Worm (Caenorhabditis elegans) whole organism, L3 larva: ENCODE data around the gene H25K10.1.
A peak's percentile ranks its signal among the peaks of the same experiment; 100 is the strongest.

ENCODE experiments used
- R02D3.7 ChIP-seq: fragments of 150-350 bp; optimal IDR thresholded peaks from 2 replicates; lab custom pipeline; 2014; ENCODE audit warnings: missing biosample characterization, missing genetic modification characterization
- ama-1 ChIP-seq: fragments of 150-350 bp; optimal IDR thresholded peaks from 2 replicates; lab custom pipeline; 2018
- ceh-82 ChIP-seq: fragments of 150-350 bp; optimal IDR thresholded peaks from 2 replicates; lab custom pipeline; 2014; ENCODE audit warnings: missing biosample characterization, missing genetic modification characterization
- ceh-9 ChIP-seq: sonication (generic microtip); optimal IDR thresholded peaks from 2 replicates; lab custom pipeline; 2018; ENCODE audit warnings: missing biosample characterization, missing genetic modification characterization
- egl-27 ChIP-seq: sonication (generic microtip); optimal IDR thresholded peaks from 4 replicates; lab custom pipeline; 2017; ENCODE audit warnings: missing biosample characterization, missing genetic modification reagents, missing genetic modification characterization
- egl-5 ChIP-seq: fragments of 150-350 bp; optimal IDR thresholded peaks from 2 replicates; lab custom pipeline; 2017; ENCODE audit warnings: missing biosample characterization, missing genetic modification reagents, missing genetic modification characterization, inconsistent platforms
- elt-1 ChIP-seq: fragments of 150-350 bp; optimal IDR thresholded peaks from 2 replicates; lab custom pipeline; 2014; ENCODE audit warnings: missing biosample characterization, missing genetic modification characterization
- elt-2 ChIP-seq: sonication (generic microtip); optimal IDR thresholded peaks from 2 replicates; lab custom pipeline; 2016; ENCODE audit warnings: missing genetic modification reagents, mild to moderate bottlenecking, missing genetic modification characterization, missing compliant biosample characterization
- elt-3 ChIP-seq, 3 experiments: fragments of 150-350 bp in 1 of 3; sonication (generic microtip) in 2 of 3; optimal IDR thresholded peaks; 2 replicates in 2 of 3; 4 replicates in 1 of 3; lab custom pipeline; 2014 to 2017; ENCODE audit warnings: missing biosample characterization in 3 of 3, missing genetic modification characterization in 3 of 3
- fkh-2 ChIP-seq: fragments of 150-350 bp; optimal IDR thresholded peaks from 2 replicates; lab custom pipeline; 2014; ENCODE audit warnings: missing biosample characterization, missing genetic modification reagents, missing genetic modification characterization
- fos-1 ChIP-seq: fragments of 150-350 bp; optimal IDR thresholded peaks from 2 replicates; lab custom pipeline; 2014; ENCODE audit warnings: missing biosample characterization, missing genetic modification characterization
- hmg-11 ChIP-seq: sonication (generic microtip); optimal IDR thresholded peaks from 2 replicates; lab custom pipeline; 2016; ENCODE audit warnings: missing genetic modification characterization, missing compliant biosample characterization
- lin-15B ChIP-seq: fragments of 150-350 bp; optimal IDR thresholded peaks from 2 replicates; lab custom pipeline; 2014; ENCODE audit warnings: missing biosample characterization, missing genetic modification characterization
- lin-39 ChIP-seq: fragments of 150-350 bp; optimal IDR thresholded peaks from 2 replicates; lab custom pipeline; 2018; ENCODE audit warnings: missing biosample characterization, missing genetic modification reagents, missing genetic modification characterization
- lsy-12 ChIP-seq: sonication (generic microtip); optimal IDR thresholded peaks from 2 replicates; lab custom pipeline; 2016; ENCODE audit warnings: mild to moderate bottlenecking, missing genetic modification characterization, missing compliant biosample characterization
- mdl-1 ChIP-seq: fragments of 150-350 bp; optimal IDR thresholded peaks from 2 replicates; lab custom pipeline; 2014; ENCODE audit warnings: missing biosample characterization, missing genetic modification characterization
- mml-1 ChIP-seq: fragments of 150-350 bp; sonication (generic microtip); optimal IDR thresholded peaks from 3 replicates; lab custom pipeline; 2014; ENCODE audit warnings: missing biosample characterization, missing genetic modification characterization
- nfya-1 ChIP-seq: sonication (generic microtip); optimal IDR thresholded peaks from 2 replicates; lab custom pipeline; 2017; ENCODE audit warnings: missing genetic modification characterization, mild to moderate bottlenecking, missing compliant biosample characterization, antibody characterized with exemption, moderate library complexity; ENCODE audit not compliant: insufficient read depth
- nhr-12 ChIP-seq: fragments of 150-350 bp; optimal IDR thresholded peaks from 2 replicates; lab custom pipeline; 2014; ENCODE audit warnings: missing biosample characterization, missing genetic modification characterization
- nhr-23 ChIP-seq: fragments of 150-350 bp; optimal IDR thresholded peaks from 2 replicates; lab custom pipeline; 2014; ENCODE audit warnings: missing biosample characterization, missing genetic modification reagents, missing genetic modification characterization
- nhr-25 ChIP-seq: sonication (generic microtip); optimal IDR thresholded peaks from 2 replicates; lab custom pipeline; 2017; ENCODE audit warnings: missing biosample characterization, missing genetic modification characterization
- nhr-28 ChIP-seq: fragments of 150-350 bp; optimal IDR thresholded peaks from 2 replicates; lab custom pipeline; 2014; ENCODE audit warnings: missing biosample characterization, missing genetic modification characterization
- nhr-43 ChIP-seq: sonication (generic microtip); optimal IDR thresholded peaks from 2 replicates; lab custom pipeline; 2016; ENCODE audit warnings: mild to moderate bottlenecking, missing genetic modification characterization, missing compliant biosample characterization; ENCODE audit not compliant: poor library complexity, severe bottlenecking
- nhr-76 ChIP-seq: fragments of 150-350 bp; sonication (generic microtip); optimal IDR thresholded peaks from 5 replicates; lab custom pipeline; 2014; ENCODE audit warnings: missing biosample characterization, missing genetic modification characterization
- nhr-77 ChIP-seq: fragments of 150-350 bp; optimal IDR thresholded peaks from 2 replicates; lab custom pipeline; 2014; ENCODE audit warnings: missing biosample characterization, missing genetic modification characterization
- pha-4 ChIP-seq: fragments of 150-350 bp; optimal IDR thresholded peaks from 2 replicates; lab custom pipeline; 2014; ENCODE audit warnings: missing biosample characterization, missing genetic modification reagents, missing genetic modification characterization
- pqm-1 ChIP-seq: fragments of 150-350 bp; optimal IDR thresholded peaks from 2 replicates; lab custom pipeline; 2017; ENCODE audit warnings: missing biosample characterization, missing genetic modification characterization, inconsistent platforms
- sea-2 ChIP-seq: fragments of 150-350 bp; sonication (generic microtip); optimal IDR thresholded peaks from 4 replicates; lab custom pipeline; 2014; ENCODE audit warnings: missing biosample characterization, missing genetic modification reagents, missing genetic modification characterization
- skn-1 ChIP-seq: fragments of 150-350 bp; optimal IDR thresholded peaks from 2 replicates; lab custom pipeline; 2014; ENCODE audit warnings: missing biosample characterization, missing genetic modification characterization
- snpc-4 ChIP-seq: fragments of 150-350 bp; optimal IDR thresholded peaks from 2 replicates; lab custom pipeline; 2014; ENCODE audit warnings: missing biosample characterization, missing genetic modification characterization
- tbx-2 ChIP-seq: sonication (generic microtip); optimal IDR thresholded peaks from 2 replicates; lab custom pipeline; 2016; ENCODE audit warnings: mild to moderate bottlenecking, missing genetic modification characterization, missing compliant biosample characterization
- unc-39 ChIP-seq: sonication (generic microtip); optimal IDR thresholded peaks from 4 replicates; lab custom pipeline; 2017; ENCODE audit warnings: missing biosample characterization, missing genetic modification characterization
- unc-62 ChIP-seq: fragments of 150-350 bp; sonication (generic microtip); optimal IDR thresholded peaks from 4 replicates; lab custom pipeline; 2014; ENCODE audit warnings: missing biosample characterization, missing genetic modification reagents, missing genetic modification characterization
- zag-1 ChIP-seq: fragments of 150-350 bp; optimal IDR thresholded peaks from 2 replicates; lab custom pipeline; 2014; ENCODE audit warnings: missing biosample characterization, missing genetic modification characterization
- ztf-11 ChIP-seq: fragments of 150-350 bp; optimal IDR thresholded peaks from 2 replicates; lab custom pipeline; 2014; ENCODE audit warnings: missing biosample characterization, missing genetic modification characterization
- ztf-4 ChIP-seq: fragments of 150-350 bp; optimal IDR thresholded peaks from 2 replicates; lab custom pipeline; 2014; ENCODE audit warnings: missing biosample characterization, missing genetic modification characterization

Gene H25K10.1

DNA sequence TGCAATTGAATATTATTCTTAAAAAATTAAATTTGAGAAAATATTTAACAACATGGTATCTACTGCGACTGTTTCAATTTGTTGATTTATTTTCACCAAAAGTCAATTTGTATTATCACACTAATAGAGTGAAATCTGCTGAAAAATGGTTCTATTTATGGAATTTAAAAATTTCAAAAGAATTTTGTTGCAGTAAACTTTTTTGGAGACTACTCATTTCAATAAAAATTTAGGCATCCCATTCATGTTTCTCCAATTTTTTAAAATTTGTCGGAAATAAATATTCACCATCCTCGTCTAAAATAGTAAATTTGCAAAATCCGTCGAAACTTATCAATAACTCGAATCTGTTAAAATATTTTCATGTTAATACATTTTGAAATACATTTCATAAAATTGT lies 16.2 kb upstream of the H25K10.1 start:
- TF ChIP-seq ama-1 (lab: Kevin White, UChicago) (no peak), pqm-1 (tag; lab: Kevin White, UChicago) (no peak), lin-39 (tag; lab: Kevin White, UChicago) (no peak), lin-15B (tag; lab: Kevin White, UChicago) (no peak), pha-4 (no peak), fos-1 (tag; lab: Kevin White, UChicago) (no peak), nhr-43 (tag; lab: Kevin White, UChicago) (no peak), lsy-12 (tag; lab: Kevin White, UChicago) (no peak), tbx-2 (no peak)
- TF ChIP-seq, all 47 proteins: peak for 0

DNA sequence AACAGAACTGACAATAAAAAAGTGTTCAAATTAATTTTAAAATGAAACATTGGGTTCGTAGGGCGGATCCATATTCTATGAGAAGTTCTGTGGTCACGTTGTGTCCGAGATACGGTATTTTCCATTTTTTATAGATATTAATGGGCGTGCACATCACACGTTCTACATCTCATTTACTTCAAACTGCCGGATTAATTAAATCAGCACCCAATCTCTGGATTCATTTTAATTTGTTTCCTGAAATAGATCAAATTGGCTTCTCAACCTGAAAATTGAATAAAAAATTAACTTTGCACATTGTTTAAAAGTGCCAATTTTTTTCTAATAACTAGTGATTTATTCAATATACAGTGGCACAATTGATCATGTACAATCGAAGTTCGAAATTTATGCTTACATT lies 10.6 kb upstream of the H25K10.1 start:
- TF ChIP-seq sea-2 (GFP tag; lab: Kevin White, UChicago) (no peak), nhr-76 (tag; lab: Kevin White, UChicago) (no peak), zag-1 (tag; lab: Kevin White, UChicago) (no peak), egl-27 (tag; lab: Kevin White, UChicago) (no peak), snpc-4 (tag; lab: Kevin White, UChicago) (no peak), nhr-12 (tag; lab: Kevin White, UChicago) (no peak)

DNA sequence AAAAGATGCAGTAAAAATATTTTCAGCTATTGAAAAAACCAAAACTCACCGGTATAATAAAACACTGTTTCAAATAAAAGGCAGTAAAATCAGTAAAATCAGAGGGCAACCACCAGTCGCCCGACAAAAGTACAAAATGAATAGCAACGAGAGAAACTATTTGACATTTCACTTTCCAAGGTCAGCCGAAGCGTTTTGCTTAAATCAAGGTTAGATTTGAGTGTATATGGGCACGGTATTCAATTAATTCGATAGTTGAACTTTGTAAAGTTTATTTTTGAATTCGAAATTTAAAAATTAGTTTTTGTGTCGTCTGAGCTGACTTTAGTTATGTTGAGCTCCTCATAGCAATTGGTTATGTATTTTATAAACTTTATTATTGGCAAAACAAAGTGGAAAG lies 9.4 kb upstream of the H25K10.1 start:
- peak; percentile 1 for TF ChIP-seq nhr-25
- no peak for TF ChIP-seq hmg-11 (tag; lab: Kevin White, UChicago)

- TF ChIP-seq zag-1 (tag; lab: Kevin White, UChicago): no peak
These were observed 5.5 kb upstream of the H25K10.1 start, which contains the start of gene Y7A9A.1 for ce11 chrIV:16196717-16197116. TSS of gene Y7A9A.1 (plus strand) at chrIV:16197017.

- TF ChIP-seq nhr-76 (tag; lab: Kevin White, UChicago) (no peak), nhr-23 (tag; lab: Kevin White, UChicago) (no peak), fkh-2 (tag; lab: Kevin White, UChicago) (no peak), pqm-1 (tag; lab: Kevin White, UChicago) (no peak), nhr-43 (tag; lab: Kevin White, UChicago) (no peak), ztf-4 (tag; lab: Kevin White, UChicago) (no peak), ama-1 (lab: Kevin White, UChicago) (no peak), egl-5 (tag; lab: Kevin White, UChicago) (no peak), ztf-11 (tag; lab: Kevin White, UChicago) (no peak)
These were observed 2.3 kb upstream of the H25K10.1 start for ce11 chrIV:16199831-16200230.

DNA sequence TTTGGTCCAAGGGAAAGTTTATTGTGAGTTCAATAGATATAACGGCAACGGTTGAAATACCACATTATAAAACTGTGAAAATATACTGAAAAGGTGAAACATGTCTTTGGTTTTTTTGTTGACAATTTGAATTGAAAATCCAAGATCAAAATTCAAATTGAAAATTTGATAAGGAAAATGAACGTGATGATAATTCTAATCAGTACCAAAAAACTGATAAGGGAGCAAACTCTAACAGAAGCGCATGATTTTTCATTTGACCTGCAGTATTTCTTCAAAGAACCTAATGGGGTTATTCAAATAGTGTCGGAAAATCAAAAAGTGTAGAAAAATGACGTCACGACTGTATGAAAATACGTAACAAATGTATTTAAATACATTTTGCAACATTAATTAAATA lies 1.2 kb downstream of the H25K10.1 start:
- TF ChIP-seq ceh-9 (tag; lab: Kevin White, UChicago): no peak
- no peak for TF ChIP-seq ceh-82 (tag; lab: Kevin White, UChicago)
- peak; percentile 51 for TF ChIP-seq pha-4
- TF ChIP-seq egl-5 (tag; lab: Kevin White, UChicago): no peak
- no peak for TF ChIP-seq zag-1 (tag; lab: Kevin White, UChicago)
- no peak for TF ChIP-seq elt-3 (tag; optimal IDR thresholded peaks at IDR 0.05; lab: Kevin White, UChicago)
- no peak for TF ChIP-seq nhr-43 (tag; lab: Kevin White, UChicago)
- TF ChIP-seq pqm-1 (tag; lab: Kevin White, UChicago): peak; percentile 86
- TF ChIP-seq sea-2 (GFP tag; lab: Kevin White, UChicago): no peak
- peak; percentile 32 for TF ChIP-seq skn-1 (tag; lab: Kevin White, UChicago)
- TF ChIP-seq elt-2 (tag; lab: Kevin White, UChicago): peak; percentile 96
- no peak for TF ChIP-seq unc-39 (tag; lab: Kevin White, UChicago)

DNA sequence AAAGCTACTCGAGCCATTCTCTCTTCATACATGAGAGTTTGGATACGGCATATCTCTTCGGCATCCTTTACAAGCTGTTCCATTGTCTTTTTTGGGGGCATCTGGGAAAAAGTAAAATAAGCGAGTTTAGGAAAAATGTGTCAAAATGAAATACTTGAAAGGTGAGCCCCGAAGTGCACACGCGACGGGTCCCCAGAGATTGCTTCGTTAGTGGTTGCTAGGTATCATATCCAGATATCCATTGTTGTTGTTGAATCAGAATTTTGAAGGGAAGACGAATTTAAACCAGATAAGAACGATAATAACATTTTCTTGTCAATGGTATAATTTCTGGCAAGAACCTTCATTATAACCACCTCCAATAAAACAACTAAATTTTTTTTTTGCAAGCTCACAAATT lies 8.7 kb downstream of the H25K10.1 start, which contains the start of gene H25K10.2:
H25K10.2 (minus strand) TSS at position 101 of the 400 bp plus-strand sequence.
- TF ChIP-seq pha-4 (no peak), nhr-77 (tag; lab: Kevin White, UChicago) (no peak), lsy-12 (tag; lab: Kevin White, UChicago) (no peak), pqm-1 (tag; lab: Kevin White, UChicago) (no peak), nfya-1 (no peak), ceh-9 (tag; lab: Kevin White, UChicago) (no peak), nhr-28 (tag; lab: Kevin White, UChicago) (no peak), skn-1 (tag; lab: Kevin White, UChicago) (no peak), mdl-1 (tag; lab: Kevin White, UChicago) (no peak), elt-3 (tag; optimal IDR thresholded peaks at IDR 0.05; lab: Kevin White, UChicago) (no peak), R02D3.7 (tag; lab: Kevin White, UChicago) (no peak), elt-1 (tag; lab: Kevin White, UChicago) (no peak), mml-1 (tag; lab: Kevin White, UChicago) (no peak), unc-62 (GFP tag; lab: Kevin White, UChicago) (no peak)
